Worm (Caenorhabditis elegans) whole organism, late embryonic: Measurements from ENCODE around the gene trpp-6.

Experiments
- C08G9.2 ChIP-seq: sonication (generic microtip); optimal IDR thresholded peaks from 2 replicates; lab custom pipeline; 2016; ENCODE audit warnings: mild to moderate bottlenecking, missing genetic modification characterization, moderate library complexity, missing compliant biosample characterization
- C38D4.7 ChIP-seq: fragments of 200-800 bp; sonication (Bioruptor generic); optimal IDR thresholded peaks from 2 replicates; lab custom pipeline; 2018; ENCODE audit warnings: mild to moderate bottlenecking, missing genetic modification characterization, moderate library complexity, missing compliant biosample characterization
- K09A11.1 ChIP-seq: sonication (generic microtip); optimal IDR thresholded peaks from 2 replicates; lab custom pipeline; 2017; ENCODE audit warnings: antibody characterized with exemption, mild to moderate bottlenecking, missing genetic modification characterization, missing compliant biosample characterization; ENCODE audit not compliant: insufficient read depth
- ahr-1 ChIP-seq: sonication (generic microtip); optimal IDR thresholded peaks from 2 replicates; lab custom pipeline; 2016; ENCODE audit warnings: missing genetic modification characterization, missing compliant biosample characterization
- ceh-14 ChIP-seq: sonication (generic microtip); optimal IDR thresholded peaks from 2 replicates; lab custom pipeline; 2016; ENCODE audit warnings: missing genotype, missing genetic modification characterization, missing compliant biosample characterization
- ceh-19 ChIP-seq: fragments of 200-800 bp; sonication (Bioruptor generic); optimal IDR thresholded peaks from 2 replicates; lab custom pipeline; 2018; ENCODE audit warnings: mild to moderate bottlenecking, missing genetic modification characterization, missing compliant biosample characterization
- ceh-2 ChIP-seq: sonication (generic microtip); optimal IDR thresholded peaks from 2 replicates; lab custom pipeline; 2016; ENCODE audit warnings: missing genotype, missing genetic modification characterization, missing compliant biosample characterization
- ceh-31 ChIP-seq: sonication (generic microtip); optimal IDR thresholded peaks from 2 replicates; lab custom pipeline; 2016; ENCODE audit warnings: missing genetic modification characterization, missing compliant biosample characterization
- ceh-45 ChIP-seq: fragments of 200-800 bp; sonication (Bioruptor generic); IDR thresholded peaks from 2 replicates; pipeline ENCODE4 v1.3.6; 2022; ENCODE audit warnings: missing genetic modification reagents, missing genetic modification characterization, missing compliant biosample characterization
- ceh-6 ChIP-seq: fragments of 200-800 bp; sonication (Bioruptor generic); optimal IDR thresholded peaks from 2 replicates; lab custom pipeline; 2018; ENCODE audit warnings: mild to moderate bottlenecking, missing genetic modification characterization, missing compliant biosample characterization
- ceh-9 ChIP-seq: sonication (generic microtip); optimal IDR thresholded peaks from 2 replicates; lab custom pipeline; 2016; ENCODE audit warnings: mild to moderate bottlenecking, missing genetic modification characterization, inconsistent platforms, missing compliant biosample characterization
- elt-2 ChIP-seq: sonication (generic microtip); optimal IDR thresholded peaks from 2 replicates; lab custom pipeline; 2016; ENCODE audit warnings: missing genetic modification reagents, missing genetic modification characterization, missing compliant biosample characterization
- elt-4 ChIP-seq: sonication (generic microtip); optimal IDR thresholded peaks from 2 replicates; lab custom pipeline; 2016; ENCODE audit warnings: missing genetic modification characterization, missing compliant biosample characterization
- ets-4 ChIP-seq: sonication (generic microtip); optimal IDR thresholded peaks from 2 replicates; lab custom pipeline; 2016; ENCODE audit warnings: missing genetic modification characterization, missing compliant biosample characterization
- fax-1 ChIP-seq: sonication (generic microtip); optimal IDR thresholded peaks from 2 replicates; lab custom pipeline; 2016; ENCODE audit warnings: missing genotype, missing genetic modification characterization, missing compliant biosample characterization
- fkh-10 ChIP-seq: fragments of 150-350 bp; optimal IDR thresholded peaks from 2 replicates; lab custom pipeline; 2014; ENCODE audit warnings: missing biosample characterization, missing genetic modification reagents, missing genetic modification characterization
- fkh-6 ChIP-seq: sonication (generic microtip); optimal IDR thresholded peaks from 2 replicates; lab custom pipeline; 2016; ENCODE audit warnings: missing genetic modification characterization, missing compliant biosample characterization
- gmeb-2 ChIP-seq: sonication (generic microtip); optimal IDR thresholded peaks from 2 replicates; lab custom pipeline; 2016; ENCODE audit warnings: missing genetic modification characterization, inconsistent platforms, missing compliant biosample characterization
- hlh-13 ChIP-seq: fragments of 200-800 bp; sonication (Bioruptor generic); optimal IDR thresholded peaks from 2 replicates; lab custom pipeline; 2018; ENCODE audit warnings: mild to moderate bottlenecking, missing genetic modification characterization, missing compliant biosample characterization
- hlh-30 ChIP-seq: sonication (generic microtip); optimal IDR thresholded peaks from 2 replicates; lab custom pipeline; 2017; ENCODE audit warnings: antibody characterized with exemption, missing genetic modification characterization, missing compliant biosample characterization; ENCODE audit not compliant: insufficient read depth
- hlh-8 ChIP-seq: sonication (generic microtip); optimal IDR thresholded peaks from 2 replicates; lab custom pipeline; 2016; ENCODE audit warnings: missing genotype, missing genetic modification characterization, missing compliant biosample characterization
- mec-3 ChIP-seq: sonication (generic microtip); optimal IDR thresholded peaks from 2 replicates; lab custom pipeline; 2016; ENCODE audit warnings: borderline replicate concordance, missing genetic modification characterization, missing compliant biosample characterization
- nfya-1 ChIP-seq: sonication (generic microtip); optimal IDR thresholded peaks from 2 replicates; lab custom pipeline; 2017; ENCODE audit warnings: missing genetic modification characterization, mild to moderate bottlenecking, missing compliant biosample characterization, antibody characterized with exemption, moderate library complexity
- nhr-11 ChIP-seq: fragments of 150-350 bp; optimal IDR thresholded peaks from 2 replicates; lab custom pipeline; 2014; ENCODE audit warnings: missing biosample characterization, missing genetic modification characterization
- nhr-232 ChIP-seq: sonication (generic microtip); optimal IDR thresholded peaks from 2 replicates; lab custom pipeline; 2016; ENCODE audit warnings: missing genetic modification characterization, missing compliant biosample characterization
- npax-4 ChIP-seq: sonication (generic microtip); optimal IDR thresholded peaks from 2 replicates; lab custom pipeline; 2016; ENCODE audit warnings: missing genetic modification characterization, missing compliant biosample characterization
- odd-2 ChIP-seq: sonication (generic microtip); optimal IDR thresholded peaks from 2 replicates; lab custom pipeline; 2017; ENCODE audit warnings: antibody characterized with exemption, mild to moderate bottlenecking, missing genetic modification characterization, missing compliant biosample characterization
- pag-3 ChIP-seq: sonication (generic microtip); optimal IDR thresholded peaks from 2 replicates; lab custom pipeline; 2016; ENCODE audit warnings: missing compliant biosample characterization, missing genetic modification characterization, borderline replicate concordance
- pqm-1 ChIP-seq: sonication (generic microtip); optimal IDR thresholded peaks from 2 replicates; lab custom pipeline; 2016; ENCODE audit warnings: missing genetic modification characterization, missing compliant biosample characterization
- sdc-2 ChIP-seq: sonication (generic microtip); optimal IDR thresholded peaks from 2 replicates; lab custom pipeline; 2016; ENCODE audit warnings: missing genotype, missing genetic modification characterization, missing compliant biosample characterization
- sox-4 ChIP-seq: sonication (generic microtip); optimal IDR thresholded peaks from 2 replicates; lab custom pipeline; 2017; ENCODE audit warnings: mild to moderate bottlenecking, missing genetic modification characterization, inconsistent platforms, missing compliant biosample characterization
- ttx-3 ChIP-seq: sonication (generic microtip); optimal IDR thresholded peaks from 2 replicates; lab custom pipeline; 2016; ENCODE audit warnings: missing genetic modification reagents, missing genetic modification characterization, missing compliant biosample characterization
- unc-55 ChIP-seq: sonication (generic microtip); optimal IDR thresholded peaks from 2 replicates; lab custom pipeline; 2017; ENCODE audit warnings: missing biosample characterization, missing genetic modification reagents, missing genetic modification characterization
- unc-86 ChIP-seq: sonication (generic microtip); optimal IDR thresholded peaks from 2 replicates; lab custom pipeline; 2016; ENCODE audit warnings: missing genetic modification characterization, missing compliant biosample characterization
- zip-5 ChIP-seq: sonication (generic microtip); optimal IDR thresholded peaks from 2 replicates; lab custom pipeline; 2016; ENCODE audit warnings: missing genetic modification characterization, missing compliant biosample characterization

trpp-6 gene

ce11 chrV:10018291-10018690, 26.6 kb downstream of the trpp-6 start:
- TF ChIP-seq ceh-6 (GFP tag; lab: Kevin White, UChicago) (no peak), ets-4 (tag; lab: Kevin White, UChicago) (no peak), C08G9.2 (tag; lab: Kevin White, UChicago) (no peak), nhr-232 (no peak), mec-3 (tag; lab: Kevin White, UChicago) (no peak), ceh-31 (tag; lab: Kevin White, UChicago) (no peak)
- TF ChIP-seq, all 69 proteins: peak for 0

ce11 chrV:10019083-10019624, 27.5 kb downstream of the trpp-6 start:
- TF ChIP-seq hlh-8 (tag; lab: Kevin White, UChicago): no peak
- no peak for TF ChIP-seq fax-1 (tag; lab: Kevin White, UChicago)
- TF ChIP-seq ceh-19: no peak

DNA sequence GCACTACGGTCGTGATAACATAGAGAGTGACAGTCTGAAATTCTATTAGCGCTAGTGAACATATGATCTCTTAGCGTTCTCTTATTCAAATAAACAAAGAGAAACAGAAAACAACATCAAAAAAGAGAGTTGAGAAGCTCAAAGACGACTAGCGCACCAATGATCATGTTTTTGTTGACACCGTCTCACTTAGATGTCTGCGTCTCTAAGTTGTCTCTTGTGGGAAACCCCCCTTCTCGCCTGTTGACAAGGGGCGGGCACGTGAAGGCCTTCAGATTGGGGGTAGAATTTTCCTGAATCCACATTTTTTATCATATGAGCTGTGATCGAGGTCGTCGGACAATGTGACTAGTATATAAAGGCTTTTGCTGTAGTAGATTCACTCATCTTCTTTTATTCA, 28.2 kb downstream of the trpp-6 start:
- peak; percentile 31 for TF ChIP-seq hlh-30 (tag; lab: Kevin White, UChicago)
- TF ChIP-seq zip-5 (tag; lab: Kevin White, UChicago): no peak
- TF ChIP-seq nfya-1 (tag; lab: Kevin White, UChicago): peak; percentile 6
- TF ChIP-seq unc-55 (GFP tag; lab: Kevin White, UChicago): peak; percentile 46
- no peak for TF ChIP-seq ceh-14
- TF ChIP-seq, all 69 proteins: peak for 3

DNA sequence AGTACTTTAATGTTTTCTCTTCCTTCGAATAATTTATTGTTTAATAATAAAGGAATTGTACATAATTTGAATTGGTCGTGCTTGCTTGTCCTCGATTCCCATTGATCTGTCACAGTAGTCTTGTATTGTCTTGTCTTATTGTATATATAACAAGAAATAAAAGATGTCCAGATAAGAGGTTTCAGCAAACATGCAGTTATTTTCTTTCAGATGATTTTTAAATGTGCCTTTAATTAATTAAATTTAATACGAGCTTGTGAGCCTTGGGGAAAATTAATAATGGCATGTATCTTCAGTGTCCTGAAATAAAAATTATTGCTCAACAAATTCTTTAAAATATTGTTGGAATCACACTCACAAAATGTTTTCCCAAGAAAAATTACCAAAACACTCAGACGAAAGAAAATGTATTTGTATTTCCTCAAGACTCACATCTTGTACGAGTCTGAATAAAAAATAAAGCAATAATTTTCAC, 31.4 kb downstream of the trpp-6 start:
- no peak for TF ChIP-seq ceh-31 (tag; lab: Kevin White, UChicago)
- TF ChIP-seq fax-1 (tag; lab: Kevin White, UChicago): no peak
- no peak for TF ChIP-seq nhr-11 (tag; lab: Kevin White, UChicago)
- TF ChIP-seq elt-2 (tag; lab: Kevin White, UChicago): no peak
- TF ChIP-seq unc-55 (GFP tag; lab: Kevin White, UChicago): no peak
- no peak for TF ChIP-seq sdc-2 (tag; lab: Kevin White, UChicago)
- TF ChIP-seq C08G9.2 (tag; lab: Kevin White, UChicago): no peak
- TF ChIP-seq fkh-6 (tag; lab: Kevin White, UChicago): no peak
- TF ChIP-seq odd-2 (tag; lab: Kevin White, UChicago): no peak
- no peak for TF ChIP-seq ets-4 (tag; lab: Kevin White, UChicago)
- TF ChIP-seq pag-3 (tag; lab: Kevin White, UChicago): no peak
- no peak for TF ChIP-seq ceh-45 (GFP tag; lab: Robert Waterston, UW)

DNA sequence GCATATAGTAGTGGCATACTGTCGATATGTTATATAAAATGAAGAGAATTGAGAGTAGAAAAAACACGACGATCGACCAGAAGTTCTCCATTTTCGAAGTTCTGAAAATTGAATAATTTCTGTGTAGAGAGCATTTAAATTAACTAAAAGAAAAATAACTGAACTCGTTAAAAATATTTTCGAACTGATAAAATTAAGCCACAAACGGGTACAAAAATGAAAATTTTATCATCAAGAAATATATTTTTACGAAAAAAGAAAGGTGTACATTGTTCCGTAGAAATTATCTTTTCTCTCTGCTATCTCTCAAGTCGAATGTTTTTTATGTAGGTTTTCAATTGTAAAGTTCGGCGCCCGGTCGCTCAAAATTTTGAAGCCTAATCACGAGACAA, 39.3 kb downstream of the trpp-6 start, which contains the start of gene acl-2:
TSS of gene acl-2 (minus strand) at position 101 of the 392 bp plus-strand sequence.
- no peak for TF ChIP-seq ahr-1 (tag; lab: Kevin White, UChicago)
- no peak for TF ChIP-seq hlh-13 (GFP tag; lab: Kevin White, UChicago)
- no peak for TF ChIP-seq zip-5 (tag; lab: Kevin White, UChicago)
- TF ChIP-seq ttx-3 (tag; lab: Kevin White, UChicago): no peak
- TF ChIP-seq unc-86: no peak
- no peak for TF ChIP-seq elt-4 (tag; lab: Kevin White, UChicago)
- TF ChIP-seq gmeb-2 (tag; lab: Kevin White, UChicago): no peak
- TF ChIP-seq fkh-10 (GFP tag; lab: Kevin White, UChicago): no peak
- no peak for TF ChIP-seq C08G9.2 (tag; lab: Kevin White, UChicago)
- no peak for TF ChIP-seq K09A11.1 (tag; lab: Kevin White, UChicago)
- no peak for TF ChIP-seq ceh-2 (tag; lab: Kevin White, UChicago)
- TF ChIP-seq npax-4: no peak
- no peak for TF ChIP-seq ceh-9 (tag; lab: Kevin White, UChicago)
- no peak for TF ChIP-seq C38D4.7 (GFP tag; lab: Kevin White, UChicago)
- no peak for TF ChIP-seq ceh-14
- no peak for TF ChIP-seq pqm-1 (tag; lab: Kevin White, UChicago)
- no peak for TF ChIP-seq ets-4 (tag; lab: Kevin White, UChicago)
- no peak for TF ChIP-seq sox-4 (tag; lab: Kevin White, UChicago)
